Worm (Caenorhabditis elegans) whole organism, young adult: Measurements from ENCODE around the gene arl-5.
A peak's percentile ranks its signal among the peaks of the same experiment; 100 is the strongest.

Experiments
- B0019.2 ChIP-seq: fragments of 200-800 bp; sonication (Bioruptor generic); conservative IDR thresholded peaks from 2 replicates; pipeline ENCODE4 v1.3.6; 2022; ENCODE audit warnings: missing genetic modification reagents, missing genetic modification characterization, missing compliant biosample characterization
- B0035.1 ChIP-seq: sonication (generic microtip); optimal IDR thresholded peaks from 2 replicates; lab custom pipeline; 2016; ENCODE audit warnings: missing genetic modification characterization, mild to moderate bottlenecking, missing compliant biosample characterization, missing genotype, missing genetic modification reagents
- B0336.3 ChIP-seq: fragments of 200-800 bp; sonication (Bioruptor generic); IDR thresholded peaks from 2 replicates; pipeline ENCODE4 v1.3.6; 2022; ENCODE audit warnings: missing genetic modification characterization, missing compliant biosample characterization
- F33H1.4 ChIP-seq: fragments of 200-800 bp; sonication (Bioruptor generic); IDR thresholded peaks from 2 replicates; pipeline ENCODE4 v1.3.6; 2022; ENCODE audit warnings: missing genetic modification reagents, missing genetic modification characterization, missing compliant biosample characterization
- F52B5.7 ChIP-seq: sonication (generic microtip); optimal IDR thresholded peaks from 2 replicates; lab custom pipeline; 2016; ENCODE audit warnings: mild to moderate bottlenecking, missing genetic modification characterization, missing compliant biosample characterization
- F57C9.4 ChIP-seq: sonication (generic microtip); optimal IDR thresholded peaks from 2 replicates; lab custom pipeline; 2017; ENCODE audit warnings: mild to moderate bottlenecking, missing genetic modification characterization, missing compliant biosample characterization
- K11D2.4 ChIP-seq: fragments of 200-800 bp; sonication (Bioruptor generic); IDR thresholded peaks from 2 replicates; pipeline ENCODE4 v1.3.6; 2022; ENCODE audit warnings: missing genetic modification reagents, missing genetic modification characterization, missing compliant biosample characterization
- T26A5.8 ChIP-seq: sonication (generic microtip); optimal IDR thresholded peaks from 2 replicates; lab custom pipeline; 2016; ENCODE audit warnings: missing genetic modification characterization, missing compliant biosample characterization
- Y56A3A.18 ChIP-seq: fragments of 200-800 bp; sonication (Bioruptor generic); IDR thresholded peaks from 2 replicates; pipeline ENCODE4 v1.3.6; 2022; ENCODE audit warnings: missing genetic modification reagents, missing genetic modification characterization, missing compliant biosample characterization
- Y67H2A.10 ChIP-seq: fragments of 200-800 bp; sonication (Bioruptor generic); conservative IDR thresholded peaks from 2 replicates; pipeline ENCODE4 v1.3.6; 2022; ENCODE audit warnings: missing genetic modification reagents, missing genetic modification characterization, missing compliant biosample characterization
- aptf-2 ChIP-seq: fragments of 200-800 bp; sonication (Bioruptor generic); conservative IDR thresholded peaks from 2 replicates; pipeline ENCODE4 v1.3.6; 2022; ENCODE audit warnings: missing genetic modification reagents, missing genetic modification characterization, missing compliant biosample characterization
- athp-1 ChIP-seq: sonication (generic microtip); optimal IDR thresholded peaks from 2 replicates; lab custom pipeline; 2017; ENCODE audit warnings: mild to moderate bottlenecking, missing genetic modification characterization, missing compliant biosample characterization
- attf-6 ChIP-seq: fragments of 200-800 bp; sonication (Bioruptor generic); IDR thresholded peaks from 2 replicates; pipeline ENCODE4 v1.3.6; 2022; ENCODE audit warnings: missing genetic modification reagents, missing genetic modification characterization, missing compliant biosample characterization
- die-1 ChIP-seq: sonication (generic microtip); optimal IDR thresholded peaks from 2 replicates; lab custom pipeline; 2016; ENCODE audit warnings: missing genotype, mild to moderate bottlenecking, missing genetic modification characterization, missing compliant biosample characterization
- efl-1 ChIP-seq: fragments of 150-350 bp; optimal IDR thresholded peaks from 2 replicates; lab custom pipeline; 2014; ENCODE audit warnings: missing biosample characterization, missing genetic modification reagents, missing genetic modification characterization
- ets-4 ChIP-seq: fragments of 200-800 bp; sonication (Bioruptor generic); optimal IDR thresholded peaks from 2 replicates; lab custom pipeline; 2018; ENCODE audit warnings: mild to moderate bottlenecking, missing genetic modification characterization, missing compliant biosample characterization
- fkh-3 ChIP-seq: sonication (generic microtip); optimal IDR thresholded peaks from 2 replicates; lab custom pipeline; 2016; ENCODE audit warnings: mild to moderate bottlenecking, missing genetic modification characterization, missing compliant biosample characterization
- hmg-1.2 ChIP-seq: fragments of 200-800 bp; sonication (Bioruptor generic); IDR thresholded peaks from 2 replicates; pipeline ENCODE4 v1.3.6; 2022; ENCODE audit warnings: missing genetic modification reagents, missing genetic modification characterization, missing compliant biosample characterization
- let-607 ChIP-seq, 2 experiments: fragments of 200-800 bp in 1 of 2; sonication (Bioruptor generic) in 1 of 2; sonication (generic microtip) in 1 of 2; optimal IDR thresholded peaks; 2 replicates each; lab custom pipeline; 2016 to 2018; ENCODE audit warnings: mild to moderate bottlenecking in 2 of 2, missing compliant biosample characterization in 2 of 2, missing genetic modification characterization in 2 of 2, moderate library complexity in 2 of 2, missing genotype in 1 of 2
- lin-40 ChIP-seq: sonication (generic microtip); optimal IDR thresholded peaks from 2 replicates; lab custom pipeline; 2016; ENCODE audit warnings: missing genetic modification characterization, mild to moderate bottlenecking, missing compliant biosample characterization, missing genotype, missing genetic modification reagents
- lsl-1 ChIP-seq: fragments of 200-800 bp; sonication (Bioruptor generic); optimal IDR thresholded peaks from 2 replicates; lab custom pipeline; 2018; ENCODE audit warnings: mild to moderate bottlenecking, missing genetic modification characterization, moderate library complexity, missing compliant biosample characterization
- madf-8 ChIP-seq: fragments of 200-800 bp; sonication (Bioruptor generic); conservative IDR thresholded peaks from 2 replicates; pipeline ENCODE4 v1.3.6; 2022; ENCODE audit warnings: missing genetic modification reagents, missing genetic modification characterization, missing compliant biosample characterization
- nfya-2 ChIP-seq: fragments of 200-800 bp; sonication (Bioruptor generic); IDR thresholded peaks from 2 replicates; pipeline ENCODE4 v1.3.6; 2022; ENCODE audit warnings: missing genetic modification reagents, missing genetic modification characterization, missing compliant biosample characterization
- nhr-80 ChIP-seq: sonication (generic microtip); optimal IDR thresholded peaks from 2 replicates; lab custom pipeline; 2016; ENCODE audit warnings: missing genetic modification characterization, missing compliant biosample characterization
- pbrm-1 ChIP-seq: fragments of 200-800 bp; sonication (Bioruptor generic); IDR thresholded peaks from 2 replicates; pipeline ENCODE4 v1.3.6; 2022; ENCODE audit warnings: missing genetic modification reagents, missing genetic modification characterization, missing compliant biosample characterization
- repo-1 ChIP-seq: sonication (generic microtip); optimal IDR thresholded peaks from 2 replicates; lab custom pipeline; 2017; ENCODE audit warnings: mild to moderate bottlenecking, missing genetic modification characterization, missing compliant biosample characterization
- sea-2 ChIP-seq: fragments of 200-800 bp; sonication (Bioruptor generic); IDR thresholded peaks from 2 replicates; pipeline ENCODE4 v1.3.6; 2022; ENCODE audit warnings: missing genetic modification characterization, missing compliant biosample characterization
- snpc-1.1 ChIP-seq: sonication (generic microtip); optimal IDR thresholded peaks from 2 replicates; lab custom pipeline; 2017; ENCODE audit warnings: missing genetic modification characterization, mild to moderate bottlenecking, missing compliant biosample characterization, antibody characterized with exemption, moderate library complexity, missing genotype, missing genetic modification reagents; ENCODE audit not compliant: insufficient read depth
- snpc-3.4 ChIP-seq: sonication (generic microtip); optimal IDR thresholded peaks from 2 replicates; lab custom pipeline; 2017; ENCODE audit warnings: missing genetic modification characterization, mild to moderate bottlenecking, missing compliant biosample characterization, antibody characterized with exemption, moderate library complexity, missing genotype, missing genetic modification reagents
- tbp1 ChIP-seq: fragments of 200-800 bp; sonication (Bioruptor generic); optimal IDR thresholded peaks from 2 replicates; lab custom pipeline; 2018; ENCODE audit warnings: mild to moderate bottlenecking, missing genetic modification characterization, missing compliant biosample characterization
- zim-3 ChIP-seq: sonication (generic microtip); optimal IDR thresholded peaks from 2 replicates; lab custom pipeline; 2017; ENCODE audit warnings: mild to moderate bottlenecking, missing genetic modification characterization, moderate library complexity, missing compliant biosample characterization
- ztf-22 ChIP-seq: fragments of 200-800 bp; sonication (Bioruptor generic); optimal IDR thresholded peaks from 2 replicates; lab custom pipeline; 2018; ENCODE audit warnings: mild to moderate bottlenecking, missing genetic modification characterization, moderate library complexity, missing compliant biosample characterization
- ztf-6 ChIP-seq: fragments of 200-800 bp; sonication (Bioruptor generic); IDR thresholded peaks from 2 replicates; pipeline ENCODE4 v1.3.6; 2022; ENCODE audit warnings: missing genetic modification reagents, missing genetic modification characterization, missing compliant biosample characterization

Gene arl-5

ce11 chrIII:9853667-9854620, 30.9 kb downstream of the arl-5 start (continued):
- TF ChIP-seq K11D2.4 (GFP tag; lab: Robert Waterston, UW): no peak
- peak; percentile 77 for TF ChIP-seq repo-1 (tag; lab: Kevin White, UChicago)
- no peak for TF ChIP-seq die-1
- no peak for TF ChIP-seq ztf-22
- no peak for TF ChIP-seq athp-1 (tag; lab: Kevin White, UChicago)
- no peak for TF ChIP-seq B0035.1 (tag; lab: Kevin White, UChicago)
- peak; percentile 72; the same call in 1 of the 2 replicates for TF ChIP-seq Y56A3A.18
- no peak for TF ChIP-seq let-607 (tag; optimal IDR thresholded peaks at IDR 0.05; lab: Kevin White, UChicago)
- TF ChIP-seq Y67H2A.10 (GFP tag; lab: Robert Waterston, UW): no peak
- no peak for TF ChIP-seq tbp1 (GFP tag; lab: Kevin White, UChicago)
- TF ChIP-seq aptf-2 (GFP tag; lab: Robert Waterston, UW): no peak

ce11 chrIII:9854960-9855359, 31.9 kb downstream of the arl-5 start:
- TF ChIP-seq snpc-3.4 (tag; lab: Kevin White, UChicago) (no peak), zim-3 (tag; lab: Kevin White, UChicago) (no peak), tbp1 (GFP tag; lab: Kevin White, UChicago) (no peak), nfya-2 (GFP tag; lab: Robert Waterston, UW) (no peak), lsl-1 (GFP tag; lab: Kevin White, UChicago) (no peak), hmg-1.2 (GFP tag; lab: Robert Waterston, UW) (no peak), lin-40 (tag; lab: Kevin White, UChicago) (no peak), F52B5.7 (tag; lab: Kevin White, UChicago) (no peak), sea-2 (GFP tag; lab: Robert Waterston, UW) (no peak), F33H1.4 (GFP tag; lab: Robert Waterston, UW) (no peak), B0019.2 (GFP tag; lab: Robert Waterston, UW) (no peak), snpc-1.1 (tag; lab: Kevin White, UChicago) (no peak), ztf-6 (GFP tag; lab: Robert Waterston, UW) (no peak), efl-1 (no peak), pbrm-1 (GFP tag; lab: Robert Waterston, UW) (no peak), ets-4 (no peak), madf-8 (GFP tag; lab: Robert Waterston, UW) (no peak), fkh-3 (no peak), attf-6 (GFP tag; lab: Robert Waterston, UW) (no peak), F57C9.4 (no peak)

- TF ChIP-seq T26A5.8 (no peak), nhr-80 (tag; lab: Kevin White, UChicago) (peak; percentile 51)
These were observed 34.1 kb downstream of the arl-5 start for ce11 chrIII:9857110-9857509.

- TF ChIP-seq B0336.3 (GFP tag; lab: Robert Waterston, UW): no peak
- TF ChIP-seq nhr-80 (tag; lab: Kevin White, UChicago): peak; percentile 7
These were observed 35.0 kb downstream of the arl-5 start for ce11 chrIII:9858061-9858460.
